Fruit fly (Drosophila melanogaster): ENCODE data around the gene CG7322.

Gene CG7322

dm6 chrX:18897906-18898305, 40.3 kb upstream of the CG7322 start (continued):
- TF ChIP-seq grau (tag; optimal IDR thresholded peaks at IDR 0.05) (peak; percentile 6), CG17802 (tag; optimal IDR thresholded peaks at IDR 0.05) (no peak), tup (GFP tag; optimal IDR thresholded peaks at IDR 0.05) (no peak), nerfin-1 (tag; optimal IDR thresholded peaks at IDR 0.05) (no peak), CG2712 (tag; optimal IDR thresholded peaks at IDR 0.05) (peak; percentile 15), Taf1 (GFP tag; IDR thresholded peaks at IDR 0.05) (no peak), seq (GFP tag; IDR thresholded peaks at IDR 0.05) (no peak), gt (GFP tag; IDR thresholded peaks at IDR 0.05) (no peak), slp2 (GFP tag; optimal IDR thresholded peaks at IDR 0.05) (no peak), Sox102F (GFP tag; optimal IDR thresholded peaks at IDR 0.05) (no peak), Blimp-1 (GFP tag; optimal IDR thresholded peaks at IDR 0.05) (peak; percentile 5), CG17186 (GFP tag; optimal IDR thresholded peaks at IDR 0.05) (no peak), cad (GFP tag; optimal IDR thresholded peaks at IDR 0.05) (no peak), da (GFP tag; optimal IDR thresholded peaks at IDR 0.05) (no peak), CG17829 (tag; optimal IDR thresholded peaks at IDR 0.05) (no peak), sens (GFP tag) (peak; percentile 52), Lim3 (GFP tag; IDR thresholded peaks at IDR 0.05) (no peak), Med (GFP tag) (peak; percentile 2), CG10979 (tag; optimal IDR thresholded peaks at IDR 0.05) (peak; percentile 17), CoRest (tag; optimal IDR thresholded peaks at IDR 0.05) (no peak)

- TF ChIP-seq Chrac-16 (GFP tag; optimal IDR thresholded peaks at IDR 0.05) (no peak), dpn (GFP tag; optimal IDR thresholded peaks at IDR 0.05) (no peak), hkb (optimal IDR thresholded peaks at IDR 0.05) (no peak), hkb (GFP tag; IDR thresholded peaks at IDR 0.05) (no peak), emc (GFP tag; optimal IDR thresholded peaks at IDR 0.05) (no peak), Opbp (GFP tag; IDR thresholded peaks at IDR 0.05; ENCODE audit: partially characterized antibody) (no peak), CG8089 (GFP tag; optimal IDR thresholded peaks at IDR 0.05) (no peak), row (GFP tag; IDR thresholded peaks at IDR 0.05) (0 out of 3 replicates have a peak, but pooled peaks have one; percentile 9), D19A (tag; optimal IDR thresholded peaks at IDR 0.05) (peak; percentile 91)
Measured at dm6 chrX:18897294-18897693, 39.7 kb upstream of the CG7322 start.

dm6 chrX:18894146-18894545, 36.6 kb upstream of the CG7322 start, which contains the start of gene SdhBL:
SdhBL (plus strand) TSS chrX:18894446.
- TF ChIP-seq CG14860 (GFP tag; IDR thresholded peaks at IDR 0.05; ENCODE audit: partially characterized antibody) (peak; percentile 22; the same call in 1 of the 3 replicates), Dp (GFP tag; optimal IDR thresholded peaks at IDR 0.05) (no peak), cas (GFP tag; IDR thresholded peaks at IDR 0.05) (no peak), Stat92E (GFP tag; optimal IDR thresholded peaks at IDR 0.05) (no peak)

- TF ChIP-seq tio (GFP tag; optimal IDR thresholded peaks at IDR 0.05) (no peak), CG14014 (GFP tag; IDR thresholded peaks at IDR 0.05) (no peak), CG6683 (GFP tag; optimal IDR thresholded peaks at IDR 0.05) (no peak), cato (GFP tag; optimal IDR thresholded peaks at IDR 0.05; ENCODE audit: borderline replicate concordance) (no peak), toy (GFP tag; IDR thresholded peaks at IDR 0.05) (no peak), CoRest (tag; optimal IDR thresholded peaks at IDR 0.05) (peak; percentile 3), tx (GFP tag; optimal IDR thresholded peaks at IDR 0.05) (no peak), MBD-R2 (GFP tag; IDR thresholded peaks at IDR 0.05) (peak; percentile 62), mld (GFP tag; IDR thresholded peaks at IDR 0.05; ENCODE audit: partially characterized antibody) (peak; percentile 86), lmd (GFP tag; IDR thresholded peaks at IDR 0.05) (no peak), CG31441 (GFP tag; IDR thresholded peaks at IDR 0.05) (no peak), eve (GFP tag; optimal IDR thresholded peaks at IDR 0.05) (no peak), Dbx (GFP tag; IDR thresholded peaks at IDR 0.05) (no peak), sna (GFP tag; IDR thresholded peaks at IDR 0.05; ENCODE audit: partially characterized antibody) (peak; percentile 85), CG8281 (tag; optimal IDR thresholded peaks at IDR 0.05) (no peak), Pdp1 (GFP tag; optimal IDR thresholded peaks at IDR 0.05) (no peak), NC2α (GFP tag; optimal IDR thresholded peaks at IDR 0.05) (no peak)
Measured at dm6 chrX:18893433-18893832, 35.9 kb upstream of the CG7322 start, which contains the start of gene Flacc. Flacc (minus strand) TSS chrX:18893636.
